Worm (Caenorhabditis elegans): ENCODE results near the gene josd-1.

- TF ChIP-seq him-1 (tag; optimal IDR thresholded peaks at IDR 0.05) (no peak), dao-5 (tag; optimal IDR thresholded peaks at IDR 0.05) (no peak)
These were observed 43.3 kb downstream of the josd-1 start for ce11 chrIII:2879703-2880102.

Measured in whole organism, L4/young adult.